Worm (Caenorhabditis elegans): Measurements from ENCODE around the gene rpl-15.
A peak's percentile ranks its signal among the peaks of the same experiment; 100 is the strongest.

rpl-15 gene

DNA sequence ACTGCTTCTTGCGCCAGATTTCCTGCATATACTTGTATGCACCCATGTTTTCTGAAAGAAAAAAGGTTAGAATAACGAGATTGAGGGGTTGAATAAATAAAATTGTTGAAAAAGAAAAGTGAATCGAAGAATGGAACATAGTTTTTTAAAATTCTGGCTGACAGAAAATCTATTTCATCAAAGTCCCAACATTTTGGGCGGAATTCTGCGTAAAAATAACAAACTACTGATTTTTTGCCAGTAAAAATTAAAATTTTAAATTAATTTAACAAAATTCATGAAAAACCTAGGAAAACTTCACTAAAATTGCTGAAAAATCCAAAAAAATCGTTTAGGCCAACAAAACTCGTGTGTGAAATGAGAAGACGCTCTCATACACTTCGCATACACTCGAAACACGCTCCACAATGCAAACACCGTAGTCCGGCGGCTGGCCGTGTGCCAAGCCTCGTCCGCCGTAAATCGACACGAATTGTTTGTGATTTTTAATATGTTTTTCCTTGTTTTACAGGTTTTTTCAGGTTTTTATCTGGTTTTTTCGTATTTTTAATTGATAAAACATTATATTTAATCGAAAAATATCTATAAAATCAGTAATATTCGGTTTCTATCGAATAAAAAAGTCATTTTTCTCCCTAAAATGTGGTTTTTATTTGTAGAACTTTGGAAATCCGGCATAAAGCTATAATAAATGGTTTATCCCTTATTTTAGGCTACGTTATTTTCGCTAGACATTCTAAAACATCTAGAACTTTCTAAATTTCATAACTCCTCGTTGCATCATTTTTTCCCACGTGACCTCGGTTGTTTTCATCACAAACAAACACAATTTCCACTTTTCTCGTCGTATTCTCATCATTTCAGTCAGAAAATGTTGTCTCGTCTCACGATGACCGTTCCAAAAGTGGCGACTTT lies at the start of gene rpl-15, which contains the start of gene K11H12.8 (continued):
- TF ChIP-seq madf-2 (tag; optimal IDR thresholded peaks at IDR 0.05) = peak; percentile 90
- TF ChIP-seq ref-2 (tag; optimal IDR thresholded peaks at IDR 0.05) = peak; percentile 99
- TF ChIP-seq lin-11 (tag; optimal IDR thresholded peaks at IDR 0.05) = peak; percentile 52
- TF ChIP-seq nfya-1 (tag; optimal IDR thresholded peaks at IDR 0.05) = peak; percentile 99
- peak; percentile 99 for TF ChIP-seq tbx-2 (tag; optimal IDR thresholded peaks at IDR 0.05)
- peak; percentile 84 for TF ChIP-seq fax-1 (tag; optimal IDR thresholded peaks at IDR 0.05)
- TF ChIP-seq hlh-6 (tag; optimal IDR thresholded peaks at IDR 0.05) = peak; percentile 55
- TF ChIP-seq ama-1 (optimal IDR thresholded peaks at IDR 0.05) = no peak
- TF ChIP-seq ceh-45 (GFP tag; IDR thresholded peaks at IDR 0.05) = peak; percentile 88
- TF ChIP-seq pha-2 (tag; optimal IDR thresholded peaks at IDR 0.05) = peak; percentile 87
- peak; percentile 87 for TF ChIP-seq unc-3 (GFP tag; conservative IDR thresholded peaks at IDR 0.05)
- TF ChIP-seq unc-3 (tag; optimal IDR thresholded peaks at IDR 0.05) = peak; percentile 95
- TF ChIP-seq ceh-30 (tag; optimal IDR thresholded peaks at IDR 0.05) = peak; percentile 65
- peak; percentile 85 for TF ChIP-seq K09A11.1 (tag; optimal IDR thresholded peaks at IDR 0.05; ENCODE audit: insufficient read depth)
- TF ChIP-seq ceh-2 (tag; optimal IDR thresholded peaks at IDR 0.05) = peak; percentile 96
- no peak for TF ChIP-seq ceh-9 (tag; optimal IDR thresholded peaks at IDR 0.05)
- TF ChIP-seq sox-2 (GFP tag; IDR thresholded peaks at IDR 0.05) = peak; percentile 82
- TF ChIP-seq ztf-16 (tag; optimal IDR thresholded peaks at IDR 0.05) = peak; percentile 97
- peak; percentile 56 for TF ChIP-seq hlh-15 (tag; optimal IDR thresholded peaks at IDR 0.05)

DNA sequence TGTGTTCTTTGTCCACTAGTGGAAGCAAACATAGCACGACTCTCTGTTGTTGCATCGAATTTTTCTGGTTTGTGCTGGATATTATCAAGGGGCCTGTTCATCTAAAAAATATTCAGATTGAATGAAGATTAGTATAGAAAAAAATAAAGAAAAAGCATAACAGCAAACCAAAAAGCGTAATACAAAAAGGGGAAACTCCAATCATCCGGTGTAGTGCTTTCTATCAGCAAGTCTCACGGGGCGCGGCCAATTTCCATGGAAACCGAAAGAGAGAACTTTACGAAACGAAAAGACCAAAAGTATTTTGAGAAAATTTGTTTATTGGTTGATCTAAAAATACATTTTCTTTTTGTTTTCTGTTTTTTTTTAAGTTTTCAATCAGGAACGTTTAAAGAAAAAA lies 43.9 kb upstream of the rpl-15 start, which contains the start of gene Y55F3C.17:
Y55F3C.17 (minus strand) TSS at position 101 of the 400 bp plus-strand sequence.
- no peak for TF ChIP-seq K02D7.2 (tag; optimal IDR thresholded peaks at IDR 0.05)
- no peak for TF ChIP-seq ahr-1 (tag; optimal IDR thresholded peaks at IDR 0.05)

DNA sequence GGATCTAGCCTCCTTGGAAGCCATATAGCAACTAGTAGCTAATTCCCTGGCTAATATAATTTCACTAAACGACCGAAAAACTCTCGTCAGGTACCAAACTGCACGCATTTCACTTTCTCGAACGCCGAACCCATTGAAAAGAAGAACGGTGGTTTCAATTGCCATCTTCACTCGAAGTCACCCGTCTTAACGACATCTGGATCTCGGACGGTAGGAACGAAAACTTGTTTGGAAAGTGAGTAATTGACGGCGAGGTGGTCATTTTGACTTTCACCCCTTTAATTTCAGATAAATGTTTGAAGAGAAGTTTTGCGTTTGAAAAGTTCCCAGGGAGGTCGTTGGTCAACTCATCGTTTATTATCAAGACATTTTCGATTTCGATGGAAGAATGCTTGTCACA lies 30.4 kb upstream of the rpl-15 start:
- TF ChIP-seq zip-5 (tag; optimal IDR thresholded peaks at IDR 0.05) = no peak
- no peak for TF ChIP-seq F13H6.1 (tag; optimal IDR thresholded peaks at IDR 0.05)
- no peak for TF ChIP-seq dmd-4 (tag; optimal IDR thresholded peaks at IDR 0.05; ENCODE audit: borderline replicate concordance)
- no peak for TF ChIP-seq ceh-18 (tag; optimal IDR thresholded peaks at IDR 0.05)
- no peak for TF ChIP-seq ceh-34 (tag; optimal IDR thresholded peaks at IDR 0.05)
- no peak for TF ChIP-seq pha-2 (tag; optimal IDR thresholded peaks at IDR 0.05)
- TF ChIP-seq C08G9.2 (tag; optimal IDR thresholded peaks at IDR 0.05) = no peak

DNA sequence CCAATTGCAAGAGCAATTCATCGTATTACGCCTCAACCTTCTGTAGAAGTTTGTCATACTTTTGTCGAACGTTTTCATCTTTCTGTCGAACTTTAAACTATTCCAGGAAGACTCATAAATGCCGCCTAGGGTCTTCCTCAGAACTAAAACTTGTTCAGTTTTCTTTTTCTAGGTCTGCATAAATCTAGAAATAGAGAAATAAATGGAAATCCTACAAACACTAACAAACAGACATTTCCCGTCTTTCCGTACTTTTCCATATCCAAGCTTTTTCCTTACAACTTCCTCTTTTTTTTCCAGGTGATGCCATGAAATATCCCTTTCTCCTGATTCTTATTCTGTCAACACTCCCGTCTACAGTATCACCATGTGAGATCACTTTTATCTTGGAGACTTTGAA lies 29.8 kb upstream of the rpl-15 start, which contains the start of gene cutl-28:
cutl-28 (plus strand) TSS at position 301 of the 400 bp plus-strand sequence.
- TF ChIP-seq hlh-8 (tag; optimal IDR thresholded peaks at IDR 0.05) (no peak), nhr-232 (tag; optimal IDR thresholded peaks at IDR 0.05) (no peak), rnt-1 (tag; optimal IDR thresholded peaks at IDR 0.05) (no peak), T23F11.4 (GFP tag; optimal IDR thresholded peaks at IDR 0.05) (no peak), lim-6 (tag; optimal IDR thresholded peaks at IDR 0.05) (no peak), fax-1 (tag; optimal IDR thresholded peaks at IDR 0.05) (no peak)

DNA sequence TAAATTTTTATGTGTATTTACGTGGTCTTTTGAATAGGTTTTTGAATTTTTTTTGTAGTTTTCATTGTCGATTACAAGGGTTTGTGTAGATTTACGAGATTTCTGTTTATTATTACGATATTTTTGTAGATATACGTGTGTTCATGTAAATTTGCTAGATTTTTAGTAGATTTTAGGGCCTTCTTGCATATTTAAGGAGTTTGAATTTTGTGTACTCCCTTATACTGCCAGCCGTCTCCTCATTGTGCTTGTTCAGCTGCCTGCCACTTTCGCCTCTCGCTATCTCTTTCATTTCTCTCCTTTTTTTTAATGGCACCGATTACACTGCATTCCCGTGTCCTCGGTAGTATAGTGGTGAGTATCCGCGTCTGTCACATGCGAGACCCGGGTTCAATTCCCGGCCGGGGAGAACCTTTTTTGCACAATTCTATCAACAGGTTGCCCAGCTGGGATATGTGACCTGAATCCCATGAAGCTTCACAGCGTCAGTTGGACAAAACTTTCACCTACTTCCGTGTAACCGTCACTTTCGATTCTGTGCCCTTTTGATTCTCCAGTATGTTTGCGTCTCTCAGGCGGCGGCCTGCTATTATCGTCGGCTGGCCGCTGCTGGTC lies 28.5 kb upstream of the rpl-15 start:
- TF ChIP-seq mec-3 (tag; optimal IDR thresholded peaks at IDR 0.05; ENCODE audit: borderline replicate concordance) (no peak), ceh-2 (tag; optimal IDR thresholded peaks at IDR 0.05) (peak; percentile 44), ceh-14 (tag; optimal IDR thresholded peaks at IDR 0.05) (peak; percentile 75), hlh-30 (tag; optimal IDR thresholded peaks at IDR 0.05; ENCODE audit: insufficient read depth) (peak; percentile 87), unc-55 (GFP tag; optimal IDR thresholded peaks at IDR 0.05) (no peak), hlh-13 (GFP tag; optimal IDR thresholded peaks at IDR 0.05) (peak; percentile 50), nhr-232 (tag; optimal IDR thresholded peaks at IDR 0.05) (peak; percentile 68), ceh-22 (tag; optimal IDR thresholded peaks at IDR 0.05) (no peak), C08G9.2 (tag; optimal IDR thresholded peaks at IDR 0.05) (peak; percentile 69), ceh-34 (tag; optimal IDR thresholded peaks at IDR 0.05) (peak; percentile 63), eyg-1 (tag; optimal IDR thresholded peaks at IDR 0.05) (peak; percentile 34), hlh-8 (tag; optimal IDR thresholded peaks at IDR 0.05) (peak; percentile 25), sox-2 (GFP tag; IDR thresholded peaks at IDR 0.05) (no peak), pha-2 (tag; optimal IDR thresholded peaks at IDR 0.05) (no peak), T23F11.4 (GFP tag; optimal IDR thresholded peaks at IDR 0.05) (peak; percentile 71), dve-1 (tag; optimal IDR thresholded peaks at IDR 0.05) (peak; percentile 62), ceh-31 (tag; optimal IDR thresholded peaks at IDR 0.05) (peak; percentile 48), hlh-6 (tag; optimal IDR thresholded peaks at IDR 0.05) (peak; percentile 82), rnt-1 (tag; optimal IDR thresholded peaks at IDR 0.05) (peak; percentile 65), fkh-6 (tag; optimal IDR thresholded peaks at IDR 0.05) (peak; percentile 56), ceh-45 (GFP tag; IDR thresholded peaks at IDR 0.05) (peak; percentile 81)
